Worm (Caenorhabditis elegans) whole organism, L4/young adult: ENCODE measurements around the gene ZK1128.3.

Experiments used
- dao-5 ChIP-seq: sonication (generic microtip); optimal IDR thresholded peaks from 2 replicates; lab custom pipeline; 2016; ENCODE audit warnings: missing genotype, missing genetic modification characterization, moderate library complexity, missing compliant biosample characterization
- him-1 ChIP-seq: sonication (generic microtip); optimal IDR thresholded peaks from 2 replicates; lab custom pipeline; 2016; ENCODE audit warnings: missing genotype, missing genetic modification reagents, missing genetic modification characterization, missing compliant biosample characterization

ce11 chrIII:10112958-10113357 lies 5.8 kb downstream of the ZK1128.3 start, which contains the start of gene vps-29:
- TF ChIP-seq him-1 (tag; lab: Kevin White, UChicago) (no peak), dao-5 (no peak)
